Worm (Caenorhabditis elegans) whole organism, mixed stage, embryonic: ENCODE results near the gene C16C8.25.

Experiments used
- M03D4.4 ChIP-seq: sonication (generic microtip); optimal IDR thresholded peaks from 2 replicates; lab custom pipeline; 2017; ENCODE audit warnings: mild to moderate bottlenecking, missing genetic modification characterization, missing compliant biosample characterization
- cnd-1 ChIP-seq: fragments of 200-800 bp; sonication (Bioruptor generic); optimal IDR thresholded peaks from 2 replicates; lab custom pipeline; 2018; ENCODE audit warnings: mild to moderate bottlenecking, missing genetic modification characterization, missing compliant biosample characterization
- elt-3 ChIP-seq: fragments of 150-350 bp; optimal IDR thresholded peaks from 2 replicates; lab custom pipeline; 2014; ENCODE audit warnings: missing biosample characterization, missing genetic modification characterization
- nhr-12 ChIP-seq: fragments of 150-350 bp; optimal IDR thresholded peaks from 2 replicates; lab custom pipeline; 2014; ENCODE audit warnings: missing biosample characterization, missing genetic modification characterization
- nhr-237 ChIP-seq: fragments of 150-350 bp; optimal IDR thresholded peaks from 2 replicates; lab custom pipeline; 2014; ENCODE audit warnings: missing biosample characterization, missing genetic modification characterization
- nhr-28 ChIP-seq: fragments of 150-350 bp; optimal IDR thresholded peaks from 2 replicates; lab custom pipeline; 2014; ENCODE audit warnings: missing biosample characterization, missing genetic modification characterization
- sem-2 ChIP-seq: fragments of 200-800 bp; sonication (Bioruptor generic); optimal IDR thresholded peaks from 2 replicates; lab custom pipeline; 2018; ENCODE audit warnings: mild to moderate bottlenecking, missing genetic modification characterization, missing compliant biosample characterization
- unc-62 ChIP-seq: fragments of 150-350 bp; optimal IDR thresholded peaks from 2 replicates; lab custom pipeline; 2014; ENCODE audit warnings: missing biosample characterization, missing genetic modification reagents, missing genetic modification characterization
- ztf-11 ChIP-seq: fragments of 150-350 bp; optimal IDR thresholded peaks from 2 replicates; lab custom pipeline; 2014; ENCODE audit warnings: missing biosample characterization, missing genetic modification characterization

DNA sequence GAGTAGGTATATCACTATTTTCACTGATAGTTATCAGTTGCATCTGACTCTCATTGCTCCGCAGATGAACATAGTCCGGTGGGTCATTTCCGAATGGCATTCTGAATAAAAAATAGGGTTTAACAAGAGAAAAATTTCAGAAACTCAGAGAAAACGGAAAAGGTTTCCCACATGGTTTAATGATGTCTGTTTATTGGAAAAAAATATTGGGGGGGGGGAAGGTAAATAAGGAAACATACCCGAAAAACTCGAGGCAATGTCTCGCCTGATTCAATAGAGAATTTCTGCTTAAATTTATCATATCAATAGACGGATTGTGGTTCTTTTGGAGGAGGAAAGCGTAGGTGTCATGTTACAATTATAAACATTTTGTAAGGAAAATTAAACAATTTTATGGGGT, 23.6 kb upstream of the C16C8.25 start, which contains the start of gene nep-11:
- TF ChIP-seq nhr-28 (tag; lab: Kevin White, UChicago) (no peak), nhr-237 (tag; lab: Kevin White, UChicago) (no peak), cnd-1 (tag; lab: Kevin White, UChicago) (no peak), sem-2 (GFP tag; lab: Kevin White, UChicago) (no peak), nhr-12 (tag; lab: Kevin White, UChicago) (no peak), M03D4.4 (tag; lab: Kevin White, UChicago) (no peak), elt-3 (no peak), ztf-11 (tag; lab: Kevin White, UChicago) (no peak), unc-62 (GFP tag; lab: Kevin White, UChicago) (no peak)
